Worm (Caenorhabditis elegans): Measurements from ENCODE around the gene C46F11.4.

DNA sequence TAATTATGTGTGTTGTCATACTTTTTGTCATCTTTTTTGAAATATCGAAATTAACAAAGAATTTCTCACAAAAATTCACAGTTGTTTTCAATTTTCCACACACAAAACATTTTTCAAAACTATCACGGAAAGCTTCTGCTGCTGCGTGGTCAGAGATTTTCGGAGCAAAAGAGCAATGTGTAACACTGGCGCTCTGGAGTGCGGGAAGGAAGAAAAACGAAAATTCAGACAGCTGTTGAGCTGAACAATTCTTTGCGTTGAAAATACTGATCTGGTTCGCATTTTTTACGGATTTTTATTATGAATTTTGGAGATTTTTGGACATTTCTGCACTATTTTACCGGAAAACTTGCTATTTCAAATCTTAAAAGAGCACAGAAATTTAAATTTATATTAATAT, 20.5 kb downstream of the C46F11.4 start:
- no peak for TF ChIP-seq F49E8.2 (tag; optimal IDR thresholded peaks at IDR 0.05; ENCODE audit: borderline replicate concordance)
- no peak for TF ChIP-seq nhr-25 (tag; optimal IDR thresholded peaks at IDR 0.05; ENCODE audit: borderline replicate concordance, insufficient read depth)
- no peak for TF ChIP-seq Y5F2A.4 (GFP tag; optimal IDR thresholded peaks at IDR 0.05)
- no peak for TF ChIP-seq T20F7.1 (GFP tag; optimal IDR thresholded peaks at IDR 0.05)
- TF ChIP-seq D1046.2 (GFP tag; IDR thresholded peaks at IDR 0.05), result no peak
- TF ChIP-seq nhr-76 (tag; optimal IDR thresholded peaks at IDR 0.05), result no peak
- TF ChIP-seq mdl-1 (tag; optimal IDR thresholded peaks at IDR 0.05), result no peak
- TF ChIP-seq ZK546.5 (tag; optimal IDR thresholded peaks at IDR 0.05), result no peak
- no peak for TF ChIP-seq unc-39 (tag; optimal IDR thresholded peaks at IDR 0.05)
